Fruit fly (Drosophila melanogaster) S2 (cell line): ENCODE data around the gene CG32812.

ENCODE experiments used
- CG8478 ChIP-seq: fragments of >200 bp; optimal IDR thresholded peaks from 2 replicates; lab custom pipeline; 2018
- CTCF ChIP-seq, 2 experiments: fragments of >200 bp; optimal IDR thresholded peaks; 2 replicates each; lab custom pipeline; 2018

The CG32812 gene

dm6 chrX:1288924-1289608, 2.0 kb downstream of the CG32812 start:
- TF ChIP-seq CTCF (optimal IDR thresholded peaks at IDR 0.05; lab: Kevin White, UChicago) (peak; percentile 16), CG8478 (no peak)

- TF ChIP-seq CG8478 (no peak), CTCF (optimal IDR thresholded peaks at IDR 0.05; lab: Kevin White, UChicago) (no peak)
These were observed 11.2 kb downstream of the CG32812 start, which contains the start of gene CG32811 for dm6 chrX:1298287-1298686. CG32811 (minus strand) TSS chrX:1298387.

dm6 chrX:1299928-1300327, 12.8 kb downstream of the CG32812 start:
- TF ChIP-seq CTCF (optimal IDR thresholded peaks at IDR 0.05; lab: Kevin White, UChicago) (peak; percentile 65 to 70), CG8478 (no peak)

dm6 chrX:1303961-1304360, 16.9 kb downstream of the CG32812 start:
- no peak for TF ChIP-seq CG8478
- TF ChIP-seq CTCF (optimal IDR thresholded peaks at IDR 0.05; lab: Kevin White, UChicago), result no peak

- TF ChIP-seq CTCF (optimal IDR thresholded peaks at IDR 0.05; lab: Kevin White, UChicago), result no peak
- no peak for TF ChIP-seq CG8478
These were observed 21.4 kb downstream of the CG32812 start for dm6 chrX:1308444-1308843.

dm6 chrX:1311218-1311617, 24.1 kb downstream of the CG32812 start:
- TF ChIP-seq CTCF (optimal IDR thresholded peaks at IDR 0.05; lab: Kevin White, UChicago) (no peak), CG8478 (no peak)

dm6 chrX:1312510-1312909, 25.4 kb downstream of the CG32812 start:
- TF ChIP-seq CG8478 (no peak), CTCF (optimal IDR thresholded peaks at IDR 0.05; lab: Kevin White, UChicago) (no peak)

- TF ChIP-seq CTCF (optimal IDR thresholded peaks at IDR 0.05; lab: Kevin White, UChicago), result no peak
- no peak for TF ChIP-seq CG8478
These were observed 33.3 kb downstream of the CG32812 start for dm6 chrX:1320144-1320981.

- TF ChIP-seq CTCF (optimal IDR thresholded peaks at IDR 0.05; lab: Kevin White, UChicago) (no peak), CG8478 (no peak)
These were observed 34.0 kb downstream of the CG32812 start for dm6 chrX:1321043-1321442.

dm6 chrX:1321664-1322063, 34.6 kb downstream of the CG32812 start:
- TF ChIP-seq CTCF (optimal IDR thresholded peaks at IDR 0.05; lab: Kevin White, UChicago) (no peak), CG8478 (no peak)

dm6 chrX:1322214-1322613, 35.1 kb downstream of the CG32812 start, which contains the start of gene DAAM:
DAAM (minus strand) TSS chrX:1322362.
- TF ChIP-seq CTCF (optimal IDR thresholded peaks at IDR 0.05; lab: Kevin White, UChicago) (peak; percentile 71 to 73), CG8478 (no peak)

dm6 chrX:1337998-1338397, 50.9 kb downstream of the CG32812 start:
- no peak for TF ChIP-seq CTCF (optimal IDR thresholded peaks at IDR 0.05; lab: Kevin White, UChicago)
- no peak for TF ChIP-seq CG8478
